Fruit fly (Drosophila melanogaster) whole organism, pupa: ENCODE measurements around the gene CG17267.

Experiments
- D1 ChIP-seq: fragments of 200-800 bp; sonication (Bioruptor generic); optimal IDR thresholded peaks from 2 replicates; lab custom pipeline; 2018; ENCODE audit warnings: missing biosample characterization, mild to moderate bottlenecking, missing genetic modification characterization, moderate library complexity
- fd96Ca ChIP-seq: fragments of 200-800 bp; sonication (Bioruptor generic); IDR thresholded peaks from 3 replicates; pipeline ENCODE4 v1.3.6; 2022; ENCODE audit warnings: missing biosample characterization, missing genetic modification characterization

DNA sequence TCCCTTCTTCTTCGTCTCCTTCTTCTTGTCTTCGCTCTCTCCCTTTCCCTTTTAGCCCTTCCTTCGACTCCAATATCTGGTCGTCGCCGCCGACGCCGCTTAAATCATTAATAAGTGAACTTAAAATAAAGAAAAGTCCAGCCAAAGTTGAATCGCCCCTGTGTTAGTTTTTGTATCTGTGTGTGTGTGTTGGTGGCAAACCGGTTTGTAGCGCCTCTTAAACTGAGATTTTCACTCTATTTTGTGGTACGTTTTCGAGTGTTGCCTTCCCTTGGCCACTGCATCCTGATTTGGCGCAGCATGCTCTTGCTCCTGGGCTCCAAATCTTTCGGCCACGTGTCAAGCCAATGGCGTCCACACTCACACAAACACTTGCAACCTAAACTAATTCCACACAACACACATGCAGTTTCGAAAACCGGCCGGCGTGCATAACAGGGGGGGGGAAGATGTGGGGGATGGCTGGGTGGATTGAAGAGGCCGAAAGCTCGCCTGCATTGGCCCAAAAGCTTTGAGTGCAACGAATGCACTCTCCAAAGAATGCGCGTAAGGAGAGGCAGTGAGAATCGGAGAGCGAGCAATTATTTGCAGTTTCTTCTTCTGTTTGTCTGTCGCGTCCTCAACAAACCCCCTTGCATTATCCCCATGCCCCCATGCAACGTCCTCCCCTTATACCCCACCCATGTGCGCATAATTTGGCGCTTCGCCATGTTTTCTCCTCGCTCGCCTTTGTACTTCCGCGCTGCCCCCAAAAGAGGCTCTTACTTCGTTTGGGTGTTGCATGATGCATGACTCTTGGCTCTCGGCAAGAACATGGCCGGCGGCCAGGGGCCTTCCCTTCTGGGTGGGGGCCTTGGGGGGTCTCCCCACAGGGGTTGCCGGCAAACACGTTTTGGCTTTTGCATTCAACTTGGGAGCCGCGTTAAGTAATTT, 45.8 kb upstream of the CG17267 start:
- TF ChIP-seq fd96Ca (GFP tag; lab: Robert Waterston, UW) (peak; percentile 81), D1 (tag; lab: Kevin White, UChicago) (no peak)
